Worm (Caenorhabditis elegans) whole organism, L2 larva: ENCODE results near the gene ZK1098.9.

ENCODE experiments used
- F13H6.1 ChIP-seq: sonication (generic microtip); optimal IDR thresholded peaks from 2 replicates; lab custom pipeline; 2016; ENCODE audit warnings: missing genetic modification characterization, missing compliant biosample characterization
- ZK546.5 ChIP-seq: sonication (generic microtip); optimal IDR thresholded peaks from 2 replicates; lab custom pipeline; 2017; ENCODE audit warnings: missing biosample characterization, missing genetic modification characterization
- blmp-1 ChIP-seq: sonication (generic microtip); optimal IDR thresholded peaks from 2 replicates; lab custom pipeline; 2017; ENCODE audit warnings: missing genetic modification characterization, mild to moderate bottlenecking, missing compliant biosample characterization, antibody characterized with exemption, moderate library complexity; ENCODE audit not compliant: insufficient read depth
- egl-27 ChIP-seq: sonication (generic microtip); optimal IDR thresholded peaks from 3 replicates; lab custom pipeline; 2017; ENCODE audit warnings: missing biosample characterization, missing genetic modification reagents, missing genetic modification characterization
- elt-3 ChIP-seq: sonication (generic microtip); optimal IDR thresholded peaks from 2 replicates; lab custom pipeline; 2017; ENCODE audit warnings: missing biosample characterization, missing genetic modification characterization
- lin-13 ChIP-seq: fragments of 150-350 bp; optimal IDR thresholded peaks from 2 replicates; lab custom pipeline; 2014; ENCODE audit warnings: missing biosample characterization, missing genetic modification reagents, missing genetic modification characterization
- lsy-2 ChIP-seq, 2 experiments: fragments of 150-350 bp in 1 of 2; sonication (generic microtip) in 1 of 2; optimal IDR thresholded peaks; 2 replicates each; lab custom pipeline; 2014 to 2017; ENCODE audit warnings: missing biosample characterization in 2 of 2, missing genetic modification characterization in 2 of 2
- nhr-10 ChIP-seq: sonication (generic microtip); optimal IDR thresholded peaks from 2 replicates; lab custom pipeline; 2017; ENCODE audit warnings: missing biosample characterization, missing genetic modification characterization
- nhr-11 ChIP-seq: fragments of 150-350 bp; optimal IDR thresholded peaks from 2 replicates; lab custom pipeline; 2014; ENCODE audit warnings: missing biosample characterization, missing genetic modification characterization
- nhr-21 ChIP-seq: fragments of 150-350 bp; optimal IDR thresholded peaks from 2 replicates; lab custom pipeline; 2014; ENCODE audit warnings: missing biosample characterization, missing genetic modification characterization
- nhr-237 ChIP-seq: fragments of 150-350 bp; optimal IDR thresholded peaks from 2 replicates; lab custom pipeline; 2014; ENCODE audit warnings: missing biosample characterization, missing genetic modification characterization
- nhr-77 ChIP-seq: fragments of 150-350 bp; optimal IDR thresholded peaks from 2 replicates; lab custom pipeline; 2014; ENCODE audit warnings: missing biosample characterization, missing genetic modification characterization
- snpc-4 ChIP-seq: fragments of 150-350 bp; optimal IDR thresholded peaks from 2 replicates; lab custom pipeline; 2014; ENCODE audit warnings: missing biosample characterization, missing genetic modification characterization
- ztf-4 ChIP-seq: fragments of 150-350 bp; optimal IDR thresholded peaks from 2 replicates; lab custom pipeline; 2014; ENCODE audit warnings: missing biosample characterization, missing genetic modification characterization

DNA sequence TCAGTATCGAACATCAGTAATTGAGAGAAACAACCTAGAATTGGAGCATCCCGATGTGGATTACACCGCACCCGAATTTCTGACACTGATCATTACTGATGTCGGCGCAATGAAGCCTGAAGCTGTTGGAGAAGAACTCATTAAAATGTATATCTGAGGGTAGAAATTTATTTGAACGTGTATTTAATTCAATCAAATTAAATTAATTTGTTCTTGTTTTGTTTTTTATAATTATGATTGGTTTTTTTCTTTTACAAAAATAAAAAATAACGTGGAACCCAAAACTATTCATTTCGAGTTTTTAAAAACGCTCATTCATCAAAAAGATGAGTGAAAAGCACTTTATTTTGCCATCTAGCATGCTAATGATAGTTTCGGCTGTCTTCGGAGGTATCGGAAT lies at the start of gene ZK1098.9:
- TF ChIP-seq blmp-1 (tag; lab: Kevin White, UChicago) (no peak), lsy-2 (tag; optimal IDR thresholded peaks at IDR 0.05; lab: Kevin White, UChicago) (no peak), elt-3 (tag; lab: Kevin White, UChicago) (no peak), nhr-11 (tag; lab: Kevin White, UChicago) (no peak), F13H6.1 (tag; lab: Kevin White, UChicago) (no peak), ZK546.5 (tag; lab: Kevin White, UChicago) (no peak), snpc-4 (tag; lab: Kevin White, UChicago) (no peak), egl-27 (tag; lab: Kevin White, UChicago) (no peak), nhr-237 (tag; lab: Kevin White, UChicago) (no peak), nhr-77 (tag; lab: Kevin White, UChicago) (no peak), nhr-10 (tag; lab: Kevin White, UChicago) (no peak), lin-13 (GFP tag; lab: Kevin White, UChicago) (no peak), nhr-21 (no peak), ztf-4 (tag; lab: Kevin White, UChicago) (no peak)
